Fruit fly (Drosophila melanogaster): ENCODE results near the gene CG32022.

The CG32022 gene

dm6 chr3L:8689675-8690074, 31.4 kb downstream of the CG32022 start (continued):
- TF ChIP-seq hbn (GFP tag; IDR thresholded peaks at IDR 0.05; ENCODE audit: partially characterized antibody) (no peak), HHEX (GFP tag; optimal IDR thresholded peaks at IDR 0.05) (peak; percentile 44), ind (GFP tag; optimal IDR thresholded peaks at IDR 0.05) (peak; percentile 24), hb (GFP tag; IDR thresholded peaks at IDR 0.05; ENCODE audit: partially characterized antibody) (no peak), bcd (GFP tag; optimal IDR thresholded peaks at IDR 0.05) (peak; percentile 37), CG4424 (GFP tag; optimal IDR thresholded peaks at IDR 0.05) (peak; percentile 1), z (GFP tag; IDR thresholded peaks at IDR 0.05) (no peak), CG9817 (tag; optimal IDR thresholded peaks at IDR 0.05) (peak; percentile 47), da (GFP tag; optimal IDR thresholded peaks at IDR 0.05) (peak; percentile 9), maf-S (GFP tag; optimal IDR thresholded peaks at IDR 0.05) (no peak), cwo (GFP tag; optimal IDR thresholded peaks at IDR 0.05) (peak; percentile 43), CHES-1-like (GFP tag; optimal IDR thresholded peaks at IDR 0.05) (peak; percentile 5), sr (GFP tag; IDR thresholded peaks at IDR 0.05) (no peak), CG17361 (GFP tag; IDR thresholded peaks at IDR 0.05) (0 out of 3 replicates have a peak, but pooled peaks have one; percentile 25), CG3281 (GFP tag; optimal IDR thresholded peaks at IDR 0.05) (peak; percentile 59), CG14667 (GFP tag; IDR thresholded peaks at IDR 0.05) (no peak), Lpt (GFP tag; optimal IDR thresholded peaks at IDR 0.05) (no peak), zfh1 (GFP tag; IDR thresholded peaks at IDR 0.05) (peak; percentile 42; the same call in 1 of the 3 replicates), CG13894 (tag; optimal IDR thresholded peaks at IDR 0.05) (peak; percentile 31), Sin3A (optimal IDR thresholded peaks at IDR 0.05) (no peak), CG17568 (GFP tag; optimal IDR thresholded peaks at IDR 0.05) (peak; percentile 29), CG15011 (GFP tag; optimal IDR thresholded peaks at IDR 0.05) (peak; percentile 46), CG17359 (tag; optimal IDR thresholded peaks at IDR 0.05) (peak; percentile 12), CG42726 (GFP tag; IDR thresholded peaks at IDR 0.05; ENCODE audit: partially characterized antibody) (no peak), pnt (GFP tag; optimal IDR thresholded peaks at IDR 0.05) (peak; percentile 10), seq (GFP tag; IDR thresholded peaks at IDR 0.05) (peak; percentile 52; the same call in 1 of the 2 replicates), CG4820 (GFP tag; optimal IDR thresholded peaks at IDR 0.05) (no peak), CG10274 (GFP tag; optimal IDR thresholded peaks at IDR 0.05) (peak; percentile 28), CG15269 (tag; optimal IDR thresholded peaks at IDR 0.05) (peak; percentile 21), scrt (GFP tag; optimal IDR thresholded peaks at IDR 0.05) (peak; percentile 6), slou (GFP tag; optimal IDR thresholded peaks at IDR 0.05) (peak; percentile 40), CG11093 (GFP tag; IDR thresholded peaks at IDR 0.05) (no peak), CG5953 (GFP tag; IDR thresholded peaks at IDR 0.05) (no peak), Fer3 (tag; optimal IDR thresholded peaks at IDR 0.05) (peak; percentile 63), CG18011 (GFP tag; optimal IDR thresholded peaks at IDR 0.05) (no peak), cad (GFP tag; optimal IDR thresholded peaks at IDR 0.05) (no peak), Hey (tag; optimal IDR thresholded peaks at IDR 0.05) (peak; percentile 23), MTF-1 (GFP tag; optimal IDR thresholded peaks at IDR 0.05; ENCODE audit: borderline replicate concordance) (peak; percentile 61), CrebB (tag; optimal IDR thresholded peaks at IDR 0.05) (peak; percentile 57), CG15073 (GFP tag; optimal IDR thresholded peaks at IDR 0.05) (no peak), CG4360 (GFP tag; IDR thresholded peaks at IDR 0.05) (no peak), CTCF (GFP tag; optimal IDR thresholded peaks at IDR 0.05) (peak; percentile 6), CG13775 (GFP tag; optimal IDR thresholded peaks at IDR 0.05) (no peak), otp (GFP tag; IDR thresholded peaks at IDR 0.05) (no peak), CG11696 (GFP tag; IDR thresholded peaks at IDR 0.05) (no peak), nau (GFP tag; optimal IDR thresholded peaks at IDR 0.05) (peak; percentile 11), trh (GFP tag; optimal IDR thresholded peaks at IDR 0.05) (peak; percentile 22), CG3995 (GFP tag; optimal IDR thresholded peaks at IDR 0.05) (no peak), esg (GFP tag; conservative IDR thresholded peaks at IDR 0.05) (no peak), hkb (optimal IDR thresholded peaks at IDR 0.05) (no peak), hkb (GFP tag; IDR thresholded peaks at IDR 0.05) (0 out of 2 replicates have a peak, but pooled peaks have one; percentile 44), CG18476 (GFP tag; optimal IDR thresholded peaks at IDR 0.05) (peak; percentile 4), Hr39 (optimal IDR thresholded peaks at IDR 0.05) (no peak)
